Fruit fly (Drosophila melanogaster): Measurements from ENCODE around the gene Dbct.

Gene Dbct

dm6 chrX:15085777-15086510 is at the start of gene Dbct, which contains the start of gene CG15027 (continued):
- TF ChIP-seq Ravus (GFP tag; IDR thresholded peaks at IDR 0.05) (no peak; the same call in 1 of the 2 replicates), btn (GFP tag; optimal IDR thresholded peaks at IDR 0.05) (no peak), chm (GFP tag; IDR thresholded peaks at IDR 0.05) (no peak), CG13123 (GFP tag; optimal IDR thresholded peaks at IDR 0.05) (peak; percentile 24), CG15514 (GFP tag; optimal IDR thresholded peaks at IDR 0.05) (peak; percentile 33), pnt (GFP tag; optimal IDR thresholded peaks at IDR 0.05) (no peak), eyg (GFP tag; optimal IDR thresholded peaks at IDR 0.05) (no peak), Lhr (GFP tag; optimal IDR thresholded peaks at IDR 0.05) (peak; percentile 14), CG31441 (GFP tag; IDR thresholded peaks at IDR 0.05) (peak; percentile 51; the same call in 1 of the 2 replicates), CG6254 (GFP tag; optimal IDR thresholded peaks at IDR 0.05) (no peak), Dek (tag; optimal IDR thresholded peaks at IDR 0.05) (peak; percentile 46), Hr51 (GFP tag; optimal IDR thresholded peaks at IDR 0.05) (peak in 1 of 2 experiments; percentile 66), CG8944 (GFP tag; optimal IDR thresholded peaks at IDR 0.05) (no peak), gro (GFP tag; optimal IDR thresholded peaks at IDR 0.05) (no peak), odd (GFP tag; optimal IDR thresholded peaks at IDR 0.05) (no peak), CG3407 (GFP tag; optimal IDR thresholded peaks at IDR 0.05) (no peak), Taf1 (GFP tag; IDR thresholded peaks at IDR 0.05) (0 out of 2 replicates have a peak, but pooled peaks have one; percentile 28), ssp (GFP tag; IDR thresholded peaks at IDR 0.05) (peak; percentile 52), amos (GFP tag; IDR thresholded peaks at IDR 0.05; ENCODE audit: partially characterized antibody) (peak; percentile 54), corto (GFP tag; optimal IDR thresholded peaks at IDR 0.05) (peak; percentile 55), B-H1 (GFP tag; IDR thresholded peaks at IDR 0.05) (peak; percentile 60), oc (tag; optimal IDR thresholded peaks at IDR 0.05) (no peak), CG4707 (GFP tag; optimal IDR thresholded peaks at IDR 0.05) (no peak), CG33557 (GFP tag; optimal IDR thresholded peaks at IDR 0.05) (peak; percentile 67), stc (GFP tag; IDR thresholded peaks at IDR 0.05) (peak; percentile 46), fd102C (GFP tag; optimal IDR thresholded peaks at IDR 0.05) (no peak), CG15479 (GFP tag; optimal IDR thresholded peaks at IDR 0.05) (no peak), Adf1 (GFP tag; IDR thresholded peaks at IDR 0.05) (peak; percentile 29; the same call in 1 of the 2 replicates), ash1 (GFP tag; optimal IDR thresholded peaks at IDR 0.05) (no peak), crol (GFP tag; IDR thresholded peaks at IDR 0.05) (no peak), CG4282 (GFP tag; optimal IDR thresholded peaks at IDR 0.05) (no peak), Doc3 (GFP tag; IDR thresholded peaks at IDR 0.05; ENCODE audit: partially characterized antibody) (peak; percentile 73; the same call in 2 of the 3 replicates), CG5245 (GFP tag; optimal IDR thresholded peaks at IDR 0.05) (peak; percentile 16), Sin3A (optimal IDR thresholded peaks at IDR 0.05) (peak; percentile 17), CG10321 (GFP tag; IDR thresholded peaks at IDR 0.05) (no peak), Bgb (GFP tag; IDR thresholded peaks at IDR 0.05; ENCODE audit: partially characterized antibody) (peak; percentile 40; the same call in 1 of the 2 replicates), lov (optimal IDR thresholded peaks at IDR 0.05) (no peak), lov (GFP tag; IDR thresholded peaks at IDR 0.05) (no peak), Hr39 (optimal IDR thresholded peaks at IDR 0.05) (no peak), CG10654 (GFP tag; optimal IDR thresholded peaks at IDR 0.05) (peak; percentile 64), Bteb2 (GFP tag; optimal IDR thresholded peaks at IDR 0.05) (no peak), CG10959 (GFP tag; IDR thresholded peaks at IDR 0.05) (0 out of 2 replicates have a peak, but pooled peaks have one; percentile 25), CG6765 (GFP tag; optimal IDR thresholded peaks at IDR 0.05) (peak; percentile 27), gcm (GFP tag; optimal IDR thresholded peaks at IDR 0.05) (peak; percentile 41), rib (GFP tag; IDR thresholded peaks at IDR 0.05) (0 out of 2 replicates have a peak, but pooled peaks have one; percentile 34), Jarid2 (GFP tag; optimal IDR thresholded peaks at IDR 0.05) (no peak), CG14710 (tag; optimal IDR thresholded peaks at IDR 0.05) (peak; percentile 71), NfI (GFP tag; optimal IDR thresholded peaks at IDR 0.05) (peak; percentile 55), abd-A (tag; optimal IDR thresholded peaks at IDR 0.05) (peak; percentile 36), vvl (GFP tag; IDR thresholded peaks at IDR 0.05) (peak; percentile 78)

Measured in whole organism, embryonic.